Fruit fly (Drosophila melanogaster) whole organism, prepupa: Measurements from ENCODE around the gene CG11696.

Source experiments
- CG1621 ChIP-seq: fragments of 200-800 bp; sonication (Bioruptor generic); optimal IDR thresholded peaks from 3 replicates; lab custom pipeline; 2018; ENCODE audit warnings: missing biosample characterization, mild to moderate bottlenecking, missing genetic modification characterization
- CG3919 ChIP-seq: fragments of 200-800 bp; sonication (Bioruptor generic); optimal IDR thresholded peaks from 3 replicates; lab custom pipeline; 2016; ENCODE audit warnings: missing biosample characterization, missing genetic modification characterization
- Gug ChIP-seq: fragments of 200-800 bp; sonication (Bioruptor generic); IDR thresholded peaks from 2 replicates; pipeline ENCODE4 v1.3.6; 2022; ENCODE audit warnings: missing biosample characterization, missing genetic modification characterization
- spab ChIP-seq: fragments of 200-800 bp; sonication (Bioruptor generic); optimal IDR thresholded peaks from 2 replicates; lab custom pipeline; 2017; ENCODE audit warnings: missing biosample characterization, mild to moderate bottlenecking, missing genetic modification characterization, missing genetic modification reagents

dm6 chrX:11584075-11584474 is 10.5 kb downstream of the CG11696 start, which contains the start of gene pkm:
- TF ChIP-seq Gug (GFP tag; lab: Robert Waterston, UW) (no peak), CG3919 (GFP tag; lab: Kevin White, UChicago) (no peak), CG1621 (tag; lab: Kevin White, UChicago) (no peak), spab (GFP tag; lab: Kevin White, UChicago) (no peak)
